Worm (Caenorhabditis elegans): ENCODE measurements around the gene ZC449.7.

ZC449.7 gene

ce11 chrX:4987617-4988016, 26.3 kb upstream of the ZC449.7 start:
- TF ChIP-seq gmeb-2 (tag; optimal IDR thresholded peaks at IDR 0.05): no peak
- no peak for TF ChIP-seq eyg-1 (tag; optimal IDR thresholded peaks at IDR 0.05)
- TF ChIP-seq Y22D7AL.16 (tag; optimal IDR thresholded peaks at IDR 0.05): no peak
- no peak for TF ChIP-seq che-1 (tag; optimal IDR thresholded peaks at IDR 0.05)
- TF ChIP-seq hlh-13 (GFP tag; optimal IDR thresholded peaks at IDR 0.05): no peak
- TF ChIP-seq lin-11 (tag; optimal IDR thresholded peaks at IDR 0.05): no peak
- TF ChIP-seq elt-4 (tag; optimal IDR thresholded peaks at IDR 0.05): no peak
- no peak for TF ChIP-seq pha-2 (tag; optimal IDR thresholded peaks at IDR 0.05)
- TF ChIP-seq ceh-31 (tag; optimal IDR thresholded peaks at IDR 0.05): no peak
- no peak for TF ChIP-seq ref-2 (tag; optimal IDR thresholded peaks at IDR 0.05)
- TF ChIP-seq nfya-1 (tag; optimal IDR thresholded peaks at IDR 0.05): no peak
- TF ChIP-seq dmd-4 (tag; optimal IDR thresholded peaks at IDR 0.05; ENCODE audit: borderline replicate concordance): no peak
- no peak for TF ChIP-seq unc-55 (GFP tag; optimal IDR thresholded peaks at IDR 0.05)
- no peak for TF ChIP-seq ceh-9 (tag; optimal IDR thresholded peaks at IDR 0.05)
- no peak for TF ChIP-seq tbx-2 (tag; optimal IDR thresholded peaks at IDR 0.05)
- TF ChIP-seq fkh-10 (GFP tag; optimal IDR thresholded peaks at IDR 0.05): no peak
- TF ChIP-seq C08G9.2 (tag; optimal IDR thresholded peaks at IDR 0.05): no peak

DNA sequence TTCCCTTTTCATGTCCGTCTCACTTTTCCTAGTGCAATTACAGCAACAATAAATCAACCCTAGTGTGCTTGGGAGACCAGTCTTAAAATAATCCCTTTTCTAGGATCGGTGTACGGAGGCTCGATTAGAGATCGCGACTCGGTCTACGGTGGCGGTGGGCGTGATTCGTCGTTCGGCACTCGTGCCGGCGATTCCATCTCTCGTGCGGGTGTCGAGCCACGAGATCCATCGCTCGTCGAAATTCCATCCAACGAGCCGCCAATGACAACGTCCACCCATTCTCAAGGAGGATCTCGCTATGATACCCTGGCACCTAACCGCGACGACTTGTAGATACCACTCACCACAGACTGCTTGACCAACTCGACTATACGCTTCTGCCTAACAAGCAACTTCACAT, 21.4 kb upstream of the ZC449.7 start:
- TF ChIP-seq ceh-30 (tag; optimal IDR thresholded peaks at IDR 0.05) (no peak), unc-55 (GFP tag; optimal IDR thresholded peaks at IDR 0.05) (no peak), sox-2 (GFP tag; IDR thresholded peaks at IDR 0.05) (no peak), rnt-1 (tag; optimal IDR thresholded peaks at IDR 0.05) (no peak), pha-4 (tag; optimal IDR thresholded peaks at IDR 0.05) (no peak), Y22D7AL.16 (tag; optimal IDR thresholded peaks at IDR 0.05) (no peak), dve-1 (tag; optimal IDR thresholded peaks at IDR 0.05) (no peak)

ce11 chrX:4997548-4998087, 16.3 kb upstream of the ZC449.7 start, which contains the start of gene ZC8.6:
ZC8.6 (minus strand) TSS chrX:4997598.
- peak; percentile 0 for TF ChIP-seq unc-42 (tag; optimal IDR thresholded peaks at IDR 0.05)
- TF ChIP-seq dve-1 (tag; optimal IDR thresholded peaks at IDR 0.05): no peak
- TF ChIP-seq hlh-13 (GFP tag; optimal IDR thresholded peaks at IDR 0.05): no peak
- TF ChIP-seq sdc-2 (tag; optimal IDR thresholded peaks at IDR 0.05): peak; percentile 13

ce11 chrX:4998875-4999274, 15.0 kb upstream of the ZC449.7 start, which contains the start of gene set-30:
set-30 (plus strand) TSS chrX:4999270.
- no peak for TF ChIP-seq ceh-45 (GFP tag; IDR thresholded peaks at IDR 0.05)
- TF ChIP-seq ceh-34 (tag; optimal IDR thresholded peaks at IDR 0.05): peak; percentile 7
- TF ChIP-seq sdc-2 (tag; optimal IDR thresholded peaks at IDR 0.05): peak; percentile 38
- TF ChIP-seq ceh-30 (tag; optimal IDR thresholded peaks at IDR 0.05): no peak
- no peak for TF ChIP-seq unc-55 (GFP tag; optimal IDR thresholded peaks at IDR 0.05)
- TF ChIP-seq hlh-6 (tag; optimal IDR thresholded peaks at IDR 0.05): peak; percentile 26
- TF ChIP-seq hlh-13 (GFP tag; optimal IDR thresholded peaks at IDR 0.05): no peak
- TF ChIP-seq pax-1 (tag; optimal IDR thresholded peaks at IDR 0.05): no peak

DNA sequence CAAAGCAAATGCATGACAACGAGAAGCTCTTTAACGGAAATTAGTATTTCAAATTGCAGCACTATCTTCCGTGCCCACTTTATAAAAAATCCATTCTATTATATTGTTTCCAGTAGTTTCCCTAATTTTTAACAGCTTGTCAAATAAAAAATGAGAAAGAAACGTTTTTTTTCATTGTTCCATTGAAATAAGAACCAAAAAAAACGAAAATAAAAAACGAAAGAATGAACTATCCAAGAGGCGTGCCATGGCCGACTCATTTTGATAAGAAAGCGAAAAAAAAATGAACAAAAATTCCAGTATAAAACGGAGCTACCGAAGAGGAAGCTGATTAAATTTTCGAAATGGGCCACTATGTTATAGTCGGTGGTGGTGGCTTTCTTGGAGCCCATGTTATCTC, 8.9 kb upstream of the ZC449.7 start, which contains the start of gene hsd-2:
Gene hsd-2 (plus strand): TSS at position 301 of the 400 bp plus-strand sequence.
- no peak for TF ChIP-seq nhr-11 (tag; optimal IDR thresholded peaks at IDR 0.05)
- TF ChIP-seq ceh-6 (GFP tag; optimal IDR thresholded peaks at IDR 0.05): no peak
- TF ChIP-seq Y22D7AL.16 (tag; optimal IDR thresholded peaks at IDR 0.05): no peak
- no peak for TF ChIP-seq ztf-16 (tag; optimal IDR thresholded peaks at IDR 0.05)
- no peak for TF ChIP-seq pqm-1 (tag; optimal IDR thresholded peaks at IDR 0.05)
- no peak for TF ChIP-seq ceh-31 (tag; optimal IDR thresholded peaks at IDR 0.05)
- no peak for TF ChIP-seq lin-11 (tag; optimal IDR thresholded peaks at IDR 0.05)
- TF ChIP-seq syd-9 (tag; optimal IDR thresholded peaks at IDR 0.05): no peak
- TF ChIP-seq ttx-3 (tag; optimal IDR thresholded peaks at IDR 0.05): no peak
- TF ChIP-seq K02D7.2 (tag; optimal IDR thresholded peaks at IDR 0.05): no peak

Measured in whole organism, late embryonic.